Worm (Caenorhabditis elegans) whole organism, young adult: Measurements from ENCODE around the gene F58F9.1.

Experiments used
- B0035.1 ChIP-seq: sonication (generic microtip); optimal IDR thresholded peaks from 2 replicates; lab custom pipeline; 2016; ENCODE audit warnings: missing genetic modification characterization, mild to moderate bottlenecking, missing compliant biosample characterization, missing genotype, missing genetic modification reagents
- B0336.3 ChIP-seq: fragments of 200-800 bp; sonication (Bioruptor generic); IDR thresholded peaks from 2 replicates; pipeline ENCODE4 v1.3.6; 2022; ENCODE audit warnings: missing genetic modification characterization, missing compliant biosample characterization
- C06A6.2 ChIP-seq: fragments of 200-800 bp; sonication (Bioruptor generic); conservative IDR thresholded peaks from 2 replicates; pipeline ENCODE4 v1.3.6; 2022; ENCODE audit warnings: missing genetic modification characterization, missing compliant biosample characterization
- F33H1.4 ChIP-seq: fragments of 200-800 bp; sonication (Bioruptor generic); IDR thresholded peaks from 2 replicates; pipeline ENCODE4 v1.3.6; 2022; ENCODE audit warnings: missing genetic modification reagents, missing genetic modification characterization, missing compliant biosample characterization
- F37B4.10 ChIP-seq: fragments of 200-800 bp; sonication (Bioruptor generic); IDR thresholded peaks from 2 replicates; pipeline ENCODE4 v1.3.6; 2022; ENCODE audit warnings: missing genetic modification characterization, missing compliant biosample characterization
- F52B5.7 ChIP-seq: sonication (generic microtip); optimal IDR thresholded peaks from 2 replicates; lab custom pipeline; 2016; ENCODE audit warnings: mild to moderate bottlenecking, missing genetic modification characterization, missing compliant biosample characterization
- F55B11.4 ChIP-seq: sonication (generic microtip); optimal IDR thresholded peaks from 2 replicates; lab custom pipeline; 2016; ENCODE audit warnings: missing compliant biosample characterization, missing genetic modification characterization, borderline replicate concordance; ENCODE audit not compliant: insufficient read depth
- F57C9.4 ChIP-seq: sonication (generic microtip); optimal IDR thresholded peaks from 2 replicates; lab custom pipeline; 2017; ENCODE audit warnings: mild to moderate bottlenecking, missing genetic modification characterization, missing compliant biosample characterization
- K12H6.12 ChIP-seq: fragments of 200-800 bp; sonication (Bioruptor generic); optimal IDR thresholded peaks from 2 replicates; lab custom pipeline; 2018; ENCODE audit warnings: mild to moderate bottlenecking, missing genetic modification characterization, missing compliant biosample characterization
- T07F8.4 ChIP-seq: sonication (generic microtip); optimal IDR thresholded peaks from 2 replicates; lab custom pipeline; 2016; ENCODE audit warnings: mild to moderate bottlenecking, missing genetic modification characterization, moderate library complexity, missing compliant biosample characterization
- akir-1 ChIP-seq: fragments of 200-800 bp; sonication (Bioruptor generic); optimal IDR thresholded peaks from 2 replicates; lab custom pipeline; 2018; ENCODE audit warnings: mild to moderate bottlenecking, missing genetic modification characterization, moderate library complexity, missing compliant biosample characterization
- ama-1 ChIP-seq, 3 experiments: fragments of 150-350 bp in 1 of 3; sonication (generic microtip) in 2 of 3; optimal IDR thresholded peaks; 2 replicates each; lab custom pipeline; 2014 to 2018; ENCODE audit warnings: missing biosample characterization in 2 of 3, missing genetic modification characterization in 2 of 3, missing genetic modification reagents in 2 of 3
- aptf-3 ChIP-seq: fragments of 200-800 bp; sonication (Bioruptor generic); IDR thresholded peaks from 2 replicates; pipeline ENCODE4 v1.3.6; 2022; ENCODE audit warnings: missing genetic modification characterization, missing compliant biosample characterization
- atf-7 ChIP-seq: sonication (generic microtip); optimal IDR thresholded peaks from 2 replicates; lab custom pipeline; 2017; ENCODE audit warnings: mild to moderate bottlenecking, missing genetic modification characterization, missing compliant biosample characterization
- ceh-40 ChIP-seq: fragments of 200-800 bp; sonication (Bioruptor generic); IDR thresholded peaks from 2 replicates; pipeline ENCODE4 v1.3.6; 2022; ENCODE audit warnings: missing genetic modification characterization, missing compliant biosample characterization
- ceh-58 ChIP-seq: fragments of 200-800 bp; sonication (Bioruptor generic); IDR thresholded peaks from 2 replicates; pipeline ENCODE4 v1.3.6; 2022; ENCODE audit warnings: missing genetic modification characterization, missing compliant biosample characterization
- ceh-79 ChIP-seq: sonication (generic microtip); optimal IDR thresholded peaks from 2 replicates; lab custom pipeline; 2017; ENCODE audit warnings: mild to moderate bottlenecking, missing genetic modification characterization, missing compliant biosample characterization
- dpl-1 ChIP-seq: fragments of 150-350 bp; optimal IDR thresholded peaks from 2 replicates; lab custom pipeline; 2014; ENCODE audit warnings: missing biosample characterization, missing genetic modification reagents, missing genetic modification characterization
- efl-1 ChIP-seq: fragments of 150-350 bp; optimal IDR thresholded peaks from 2 replicates; lab custom pipeline; 2014; ENCODE audit warnings: missing biosample characterization, missing genetic modification reagents, missing genetic modification characterization
- fkh-3 ChIP-seq: sonication (generic microtip); optimal IDR thresholded peaks from 2 replicates; lab custom pipeline; 2016; ENCODE audit warnings: mild to moderate bottlenecking, missing genetic modification characterization, missing compliant biosample characterization
- gei-17 ChIP-seq: fragments of 200-800 bp; sonication (Bioruptor generic); optimal IDR thresholded peaks from 2 replicates; lab custom pipeline; 2018; ENCODE audit warnings: mild to moderate bottlenecking, missing genetic modification characterization, missing compliant biosample characterization
- hmg-1.2 ChIP-seq: fragments of 200-800 bp; sonication (Bioruptor generic); IDR thresholded peaks from 2 replicates; pipeline ENCODE4 v1.3.6; 2022; ENCODE audit warnings: missing genetic modification reagents, missing genetic modification characterization, missing compliant biosample characterization
- hmg-20 ChIP-seq: fragments of 200-800 bp; sonication (Bioruptor generic); IDR thresholded peaks from 2 replicates; pipeline ENCODE4 v1.3.6; 2022; ENCODE audit warnings: missing genetic modification reagents, missing genetic modification characterization, missing compliant biosample characterization
- lsl-1 ChIP-seq: fragments of 200-800 bp; sonication (Bioruptor generic); optimal IDR thresholded peaks from 2 replicates; lab custom pipeline; 2018; ENCODE audit warnings: mild to moderate bottlenecking, missing genetic modification characterization, moderate library complexity, missing compliant biosample characterization
- lsy-27 ChIP-seq: sonication (generic microtip); optimal IDR thresholded peaks from 2 replicates; lab custom pipeline; 2017; ENCODE audit warnings: missing genetic modification characterization, mild to moderate bottlenecking, missing compliant biosample characterization, antibody characterized with exemption, missing genotype, borderline replicate concordance; ENCODE audit not compliant: insufficient read depth
- madf-10 ChIP-seq: sonication (generic microtip); optimal IDR thresholded peaks from 2 replicates; lab custom pipeline; 2016; ENCODE audit warnings: mild to moderate bottlenecking, missing genetic modification characterization, missing compliant biosample characterization
- mcd-1 ChIP-seq: fragments of 200-800 bp; sonication (Bioruptor generic); IDR thresholded peaks from 2 replicates; pipeline ENCODE4 v1.3.6; 2022; ENCODE audit warnings: missing genetic modification reagents, missing genetic modification characterization, missing compliant biosample characterization
- nfyb-1 ChIP-seq: fragments of 200-800 bp; sonication (Bioruptor generic); IDR thresholded peaks from 2 replicates; pipeline ENCODE4 v1.3.6; 2022; ENCODE audit warnings: missing genetic modification reagents, missing genetic modification characterization, missing compliant biosample characterization
- nhr-27 ChIP-seq: fragments of 200-800 bp; sonication (Bioruptor generic); optimal IDR thresholded peaks from 2 replicates; lab custom pipeline; 2018; ENCODE audit warnings: mild to moderate bottlenecking, missing genetic modification characterization, moderate library complexity, missing compliant biosample characterization
- rec-8 ChIP-seq, 2 experiments: sonication (generic microtip); optimal IDR thresholded peaks; 2 replicates each; lab custom pipeline; 2016; ENCODE audit warnings: mild to moderate bottlenecking in 2 of 2, missing genetic modification characterization in 2 of 2, missing genetic modification reagents in 2 of 2, missing genotype in 2 of 2, missing biosample characterization in 1 of 2, missing compliant biosample characterization in 1 of 2, moderate library complexity in 1 of 2
- rpc-1 ChIP-seq, 2 experiments: fragments of 150-350 bp in 1 of 2; sonication (generic microtip) in 1 of 2; optimal IDR thresholded peaks; 2 replicates each; lab custom pipeline; 2014 to 2018; ENCODE audit warnings: missing biosample characterization in 1 of 2, missing genetic modification characterization in 1 of 2, missing genetic modification reagents in 1 of 2, missing genotype in 1 of 2
- sea-2 ChIP-seq: fragments of 200-800 bp; sonication (Bioruptor generic); IDR thresholded peaks from 2 replicates; pipeline ENCODE4 v1.3.6; 2022; ENCODE audit warnings: missing genetic modification characterization, missing compliant biosample characterization
- snpc-3.4 ChIP-seq: sonication (generic microtip); optimal IDR thresholded peaks from 2 replicates; lab custom pipeline; 2017; ENCODE audit warnings: missing genetic modification characterization, mild to moderate bottlenecking, missing compliant biosample characterization, antibody characterized with exemption, moderate library complexity, missing genotype, missing genetic modification reagents
- somi-1 ChIP-seq: fragments of 200-800 bp; sonication (Bioruptor generic); optimal IDR thresholded peaks from 2 replicates; lab custom pipeline; 2018; ENCODE audit warnings: mild to moderate bottlenecking, missing genetic modification characterization, missing compliant biosample characterization
- sptf-2 ChIP-seq: fragments of 200-800 bp; sonication (Bioruptor generic); optimal IDR thresholded peaks from 2 replicates; lab custom pipeline; 2018; ENCODE audit warnings: mild to moderate bottlenecking, missing genetic modification characterization, missing compliant biosample characterization
- tbx-9 ChIP-seq: sonication (generic microtip); optimal IDR thresholded peaks from 2 replicates; lab custom pipeline; 2016; ENCODE audit warnings: borderline replicate concordance, missing genetic modification characterization, inconsistent platforms, missing compliant biosample characterization
- tlf-1 ChIP-seq: fragments of 200-800 bp; sonication (Bioruptor generic); optimal IDR thresholded peaks from 2 replicates; lab custom pipeline; 2018; ENCODE audit warnings: mild to moderate bottlenecking, missing genetic modification characterization, missing compliant biosample characterization
- unc-130 ChIP-seq: sonication (generic microtip); optimal IDR thresholded peaks from 2 replicates; lab custom pipeline; 2016; ENCODE audit warnings: missing genetic modification reagents, missing genetic modification characterization, missing compliant biosample characterization
- zfh-2 ChIP-seq: fragments of 200-800 bp; sonication (Bioruptor generic); conservative IDR thresholded peaks from 2 replicates; pipeline ENCODE4 v1.3.6; 2022; ENCODE audit warnings: missing genetic modification reagents, missing genetic modification characterization, missing compliant biosample characterization
- ztf-25 ChIP-seq: fragments of 200-800 bp; sonication (Bioruptor generic); IDR thresholded peaks from 2 replicates; pipeline ENCODE4 v1.3.6; 2022; ENCODE audit warnings: missing genetic modification reagents, missing genetic modification characterization, missing compliant biosample characterization
- ztf-26 ChIP-seq: sonication (generic microtip); optimal IDR thresholded peaks from 2 replicates; lab custom pipeline; 2017; ENCODE audit warnings: missing genetic modification characterization, missing compliant biosample characterization
- ztf-28 ChIP-seq: fragments of 200-800 bp; sonication (Bioruptor generic); IDR thresholded peaks from 2 replicates; pipeline ENCODE4 v1.3.6; 2022; ENCODE audit warnings: missing genetic modification reagents, missing genetic modification characterization, missing compliant biosample characterization
- ztf-3 ChIP-seq: fragments of 200-800 bp; sonication (Bioruptor generic); optimal IDR thresholded peaks from 2 replicates; lab custom pipeline; 2018; ENCODE audit warnings: mild to moderate bottlenecking, missing genetic modification characterization, missing compliant biosample characterization

The F58F9.1 gene

DNA sequence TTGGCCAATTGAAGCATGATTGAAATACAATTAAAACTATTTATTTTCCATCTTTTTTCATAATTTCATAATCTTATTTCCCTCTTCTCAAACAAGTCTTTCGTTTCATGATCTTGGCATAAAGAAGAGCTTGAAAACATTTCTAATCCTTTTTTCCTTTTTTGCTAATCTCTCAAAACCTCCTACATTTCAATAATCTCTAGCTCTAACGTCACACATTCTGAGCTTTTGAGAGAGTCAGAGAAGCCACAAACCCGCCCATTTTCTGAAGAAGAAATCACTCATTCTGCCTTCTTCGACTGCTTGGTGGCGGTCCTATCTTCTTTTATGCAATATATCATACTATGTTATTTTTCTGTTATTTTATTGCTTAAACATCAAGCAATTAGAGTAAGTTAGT is at the start of gene F58F9.1:
TSS of gene F58F9.1 (plus strand) at position 251 of the 400 bp plus-strand sequence.
- TF ChIP-seq efl-1 (no peak), F33H1.4 (no peak), ztf-3 (no peak)

DNA sequence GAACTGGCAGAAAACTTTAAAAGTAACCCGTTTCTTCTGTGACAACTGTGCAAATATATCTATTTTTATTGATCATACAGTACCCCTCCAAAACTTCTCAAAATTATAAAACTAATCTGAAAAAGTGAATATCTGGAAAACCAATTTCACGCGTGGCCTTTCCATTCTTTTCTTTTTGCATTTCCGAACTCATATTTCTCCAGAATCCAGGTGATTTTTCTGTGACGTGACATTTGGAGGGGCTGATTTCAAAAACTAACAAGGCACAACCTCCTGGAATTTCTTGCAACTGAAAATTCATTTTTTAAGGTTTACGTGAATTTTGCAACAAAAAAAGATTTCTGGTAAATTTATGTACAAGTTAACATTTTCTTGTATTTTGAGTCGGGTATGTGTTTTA is 49.4 kb upstream of the F58F9.1 start:
- TF ChIP-seq B0035.1 (tag; lab: Kevin White, UChicago): no peak

DNA sequence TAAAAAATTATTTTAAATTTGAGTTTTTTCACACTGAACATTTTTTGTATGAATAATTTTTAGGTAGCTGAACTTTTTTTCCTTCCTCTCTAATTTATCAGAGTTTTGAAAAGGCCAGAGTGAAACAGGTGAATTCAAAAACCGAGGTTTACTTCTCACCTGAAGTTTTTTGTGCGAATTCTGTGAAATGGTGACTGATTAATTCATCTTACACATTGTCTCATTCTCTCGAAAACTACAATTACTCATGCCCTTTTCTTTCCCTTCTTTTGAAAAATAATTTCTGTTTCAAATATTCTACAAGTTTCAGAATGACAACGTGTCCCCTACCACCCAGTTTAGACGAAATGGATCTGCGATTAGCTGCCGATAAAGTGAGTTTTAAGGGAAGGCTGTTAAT is 47.9 kb upstream of the F58F9.1 start, which contains the start of gene tkr-2:
TSS of gene tkr-2 (plus strand) at position 301 of the 400 bp plus-strand sequence.
- TF ChIP-seq tbx-9 (tag; lab: Kevin White, UChicago) (no peak), F52B5.7 (no peak), ama-1 (optimal IDR thresholded peaks at IDR 0.05; lab: Kevin White, UChicago) (no peak), ama-1 (GFP tag; optimal IDR thresholded peaks at IDR 0.05; lab: Kevin White, UChicago) (no peak), ztf-28 (GFP tag; lab: Robert Waterston, UW) (no peak), nfyb-1 (GFP tag; lab: Robert Waterston, UW) (no peak), ceh-40 (GFP tag; lab: Robert Waterston, UW) (no peak), mcd-1 (no peak), madf-10 (no peak), sea-2 (no peak), ztf-26 (tag; lab: Kevin White, UChicago) (no peak), F57C9.4 (no peak)

DNA sequence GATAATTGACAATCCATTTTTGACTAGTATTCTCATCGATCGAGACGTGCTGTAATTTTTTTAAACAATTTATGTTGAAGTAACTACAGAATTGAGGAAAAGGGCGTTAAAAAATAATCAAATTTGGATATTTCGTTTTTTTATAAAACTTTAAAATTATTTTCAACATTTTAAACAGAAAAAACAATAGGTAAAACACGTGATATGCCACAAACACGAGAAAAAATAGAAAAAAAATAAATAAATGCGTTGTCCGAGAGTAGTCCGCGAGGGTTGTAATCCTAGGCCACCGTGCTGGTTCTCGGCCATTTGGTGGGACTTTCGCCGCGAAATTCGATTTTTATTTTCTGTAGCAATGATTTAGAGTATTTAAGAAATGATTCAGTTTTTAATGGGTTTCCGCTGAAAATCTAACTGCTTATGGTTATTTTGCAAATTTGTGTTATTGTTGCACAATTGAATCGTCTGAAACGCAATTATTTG is 43.3 kb upstream of the F58F9.1 start, which contains the start of gene C49A9.10:
TSS of gene C49A9.10 (minus strand) at position 51 of the 483 bp plus-strand sequence.
- TF ChIP-seq unc-130 (GFP tag; lab: Kevin White, UChicago): peak; percentile 93
- peak; percentile 39; the same call in 1 of the 2 replicates for TF ChIP-seq C06A6.2 (GFP tag; lab: Robert Waterston, UW)
- no peak for TF ChIP-seq ztf-3
- TF ChIP-seq ceh-79 (tag; lab: Kevin White, UChicago): no peak
- TF ChIP-seq akir-1 (GFP tag; lab: Kevin White, UChicago): peak; percentile 60
- peak; percentile 22 to 89 for TF ChIP-seq rec-8 (tag; optimal IDR thresholded peaks at IDR 0.05; lab: Kevin White, UChicago)
- no peak for TF ChIP-seq gei-17 (GFP tag; lab: Kevin White, UChicago)
- peak; percentile 54 for TF ChIP-seq madf-10
- TF ChIP-seq atf-7: peak; percentile 53
- TF ChIP-seq ceh-58 (GFP tag; lab: Robert Waterston, UW): no peak
- peak; percentile 82 for TF ChIP-seq dpl-1 (GFP tag; lab: Kevin White, UChicago)
- peak; percentile 29; the same call in 1 of the 2 replicates for TF ChIP-seq hmg-1.2 (GFP tag; lab: Robert Waterston, UW)
- no peak for TF ChIP-seq lsy-27 (tag; lab: Kevin White, UChicago)
- TF ChIP-seq rpc-1 (optimal IDR thresholded peaks at IDR 0.05; lab: Kevin White, UChicago): no peak
- TF ChIP-seq rpc-1 (tag; optimal IDR thresholded peaks at IDR 0.05; lab: Kevin White, UChicago): no peak
- no peak for TF ChIP-seq nhr-27 (tag; lab: Kevin White, UChicago)
- TF ChIP-seq T07F8.4 (tag; lab: Kevin White, UChicago): peak; percentile 2
- TF ChIP-seq hmg-20: peak; percentile 65
- TF ChIP-seq snpc-3.4 (tag; lab: Kevin White, UChicago): no peak
- peak; percentile 47 for TF ChIP-seq lsl-1
- TF ChIP-seq F37B4.10 (GFP tag; lab: Robert Waterston, UW): no peak
- TF ChIP-seq somi-1 (GFP tag; lab: Kevin White, UChicago): peak; percentile 20
- no peak for TF ChIP-seq B0336.3 (GFP tag; lab: Robert Waterston, UW)
- peak; percentile 68 for TF ChIP-seq tlf-1 (GFP tag; lab: Kevin White, UChicago)
- no peak for TF ChIP-seq F55B11.4
- TF ChIP-seq K12H6.12: peak; percentile 69
- 0 out of 2 replicates have a peak, but pooled peaks have one; percentile 34 for TF ChIP-seq ztf-25 (GFP tag; lab: Robert Waterston, UW)
- TF ChIP-seq tbx-9 (tag; lab: Kevin White, UChicago): no peak
- no peak for TF ChIP-seq zfh-2 (GFP tag; lab: Robert Waterston, UW)
- no peak for TF ChIP-seq sptf-2 (GFP tag; lab: Kevin White, UChicago)
- TF ChIP-seq fkh-3 (tag; lab: Kevin White, UChicago): no peak
- no peak for TF ChIP-seq aptf-3
